Fruit fly (Drosophila melanogaster): ENCODE results near the gene Ykt6.

Gene Ykt6

DNA sequence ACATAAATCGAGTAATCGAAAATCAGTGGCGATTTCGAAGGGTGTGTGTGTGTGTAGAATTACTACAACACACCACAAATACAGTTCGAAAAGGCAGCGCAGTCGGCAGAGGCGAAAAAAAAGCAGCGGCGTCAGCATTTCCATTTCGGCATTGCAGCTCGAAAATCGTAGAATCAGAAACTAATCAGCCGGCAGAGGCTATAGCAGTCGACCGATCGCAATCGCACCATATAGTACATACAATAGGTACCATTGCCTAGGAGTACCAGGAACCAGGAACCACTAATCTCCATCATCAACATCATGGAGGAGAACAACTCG, 11.2 kb upstream of the Ykt6 start:
- TF ChIP-seq EcR (GFP tag; optimal IDR thresholded peaks at IDR 0.05) (no peak), rn (GFP tag; IDR thresholded peaks at IDR 0.05) (no peak), CG8301 (tag; optimal IDR thresholded peaks at IDR 0.05) (no peak), CG4496 (GFP tag; IDR thresholded peaks at IDR 0.05) (no peak), Pif1B (GFP tag; optimal IDR thresholded peaks at IDR 0.05) (no peak), CG10348 (GFP tag; IDR thresholded peaks at IDR 0.05) (no peak), CG14655 (GFP tag; optimal IDR thresholded peaks at IDR 0.05) (no peak), D1 (tag; optimal IDR thresholded peaks at IDR 0.05) (no peak), CG13204 (GFP tag; optimal IDR thresholded peaks at IDR 0.05) (no peak), CG9948 (tag; optimal IDR thresholded peaks at IDR 0.05) (no peak), CG8159 (tag; optimal IDR thresholded peaks at IDR 0.05) (no peak)

DNA sequence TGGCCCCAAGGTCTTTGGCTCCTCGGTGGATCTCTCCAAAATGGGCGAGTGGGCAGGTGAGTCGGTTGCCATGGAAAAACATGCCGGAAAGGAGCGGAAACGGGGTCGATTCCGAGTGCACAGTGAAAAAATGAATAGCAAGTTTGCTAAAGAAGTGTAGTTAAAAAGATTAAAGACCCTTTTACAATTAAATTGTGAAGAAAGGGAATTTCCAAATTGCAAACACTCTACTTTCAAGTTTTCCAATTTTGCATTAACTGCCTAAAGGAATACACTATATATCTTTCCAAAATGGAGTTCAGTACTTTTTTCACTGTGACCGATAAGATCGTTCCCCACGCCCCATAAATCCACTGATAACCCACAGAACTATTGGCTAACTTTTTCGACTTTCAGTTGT, 10.7 kb upstream of the Ykt6 start:
- TF ChIP-seq rn (GFP tag; IDR thresholded peaks at IDR 0.05) = no peak
- 0 out of 3 replicates have a peak, but pooled peaks have one; percentile 23 for TF ChIP-seq CG4496 (GFP tag; IDR thresholded peaks at IDR 0.05)

DNA sequence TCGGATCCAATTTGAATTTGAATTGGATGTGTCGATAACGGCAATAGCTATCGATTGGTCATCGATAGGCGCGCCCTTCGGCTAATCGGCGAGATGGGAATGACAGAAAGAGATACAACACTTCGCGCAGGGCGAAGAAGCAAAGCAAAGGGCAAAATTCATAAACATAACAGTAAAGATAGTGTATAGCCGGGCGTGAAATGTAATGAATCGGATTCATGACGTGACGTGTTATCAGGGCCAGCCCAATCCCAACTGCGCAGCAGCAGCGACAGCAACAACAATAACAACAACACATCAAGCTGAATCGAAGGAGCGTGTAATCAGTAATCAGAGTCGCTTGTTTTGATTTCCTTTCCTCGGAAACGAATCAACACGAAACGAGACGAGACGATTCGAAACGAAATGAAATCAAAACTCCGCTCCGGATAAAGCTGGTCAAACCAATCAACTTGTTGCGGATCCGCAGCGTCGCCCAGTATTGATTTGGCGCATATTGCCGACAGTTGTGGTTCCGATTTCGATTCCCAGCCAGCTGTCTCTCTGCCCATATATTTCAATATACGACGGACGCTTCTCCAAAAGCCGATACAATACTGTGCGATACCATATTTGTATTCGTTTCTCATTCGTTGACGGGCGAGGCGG, 8.1 kb upstream of the Ykt6 start, which contains the start of gene snz:
snz (plus strand) TSS at position 107 of the 648 bp plus-strand sequence.
- TF ChIP-seq EcR (GFP tag; optimal IDR thresholded peaks at IDR 0.05) = peak; percentile 4
- TF ChIP-seq CG10348 (GFP tag; IDR thresholded peaks at IDR 0.05) = no peak
- TF ChIP-seq rn (GFP tag; IDR thresholded peaks at IDR 0.05) = no peak
- TF ChIP-seq Ets98B (GFP tag; IDR thresholded peaks at IDR 0.05) = no peak; the same call in 1 of the 2 replicates

dm6 chrX:7923063-7923462, 2.9 kb downstream of the Ykt6 start:
- no peak for TF ChIP-seq gl (tag; optimal IDR thresholded peaks at IDR 0.05)
- peak; percentile 35; the same call in 1 of the 2 replicates for TF ChIP-seq CG32121 (GFP tag; IDR thresholded peaks at IDR 0.05)

- TF ChIP-seq gl (tag; optimal IDR thresholded peaks at IDR 0.05) (no peak), CG14655 (GFP tag; optimal IDR thresholded peaks at IDR 0.05) (no peak), CG10348 (GFP tag; IDR thresholded peaks at IDR 0.05) (no peak), CG8301 (tag; optimal IDR thresholded peaks at IDR 0.05) (no peak), EcR (GFP tag; optimal IDR thresholded peaks at IDR 0.05) (no peak), rn (GFP tag; IDR thresholded peaks at IDR 0.05) (no peak), CG12605 (GFP tag; IDR thresholded peaks at IDR 0.05) (no peak), D1 (tag; optimal IDR thresholded peaks at IDR 0.05) (no peak), Snoo (tag; optimal IDR thresholded peaks at IDR 0.05) (no peak), CG9948 (tag; optimal IDR thresholded peaks at IDR 0.05) (no peak), Pif1B (GFP tag; optimal IDR thresholded peaks at IDR 0.05) (no peak), CG15710 (tag; optimal IDR thresholded peaks at IDR 0.05) (no peak), Ets98B (GFP tag; IDR thresholded peaks at IDR 0.05) (no peak), Pif1A (GFP tag; optimal IDR thresholded peaks at IDR 0.05) (no peak), CG32121 (GFP tag; IDR thresholded peaks at IDR 0.05) (no peak), fd96Ca (GFP tag; IDR thresholded peaks at IDR 0.05) (no peak), CG13204 (GFP tag; optimal IDR thresholded peaks at IDR 0.05) (no peak), CG34367 (tag; optimal IDR thresholded peaks at IDR 0.05) (no peak)
Measured at dm6 chrX:7924913-7925312, 4.7 kb downstream of the Ykt6 start.

DNA sequence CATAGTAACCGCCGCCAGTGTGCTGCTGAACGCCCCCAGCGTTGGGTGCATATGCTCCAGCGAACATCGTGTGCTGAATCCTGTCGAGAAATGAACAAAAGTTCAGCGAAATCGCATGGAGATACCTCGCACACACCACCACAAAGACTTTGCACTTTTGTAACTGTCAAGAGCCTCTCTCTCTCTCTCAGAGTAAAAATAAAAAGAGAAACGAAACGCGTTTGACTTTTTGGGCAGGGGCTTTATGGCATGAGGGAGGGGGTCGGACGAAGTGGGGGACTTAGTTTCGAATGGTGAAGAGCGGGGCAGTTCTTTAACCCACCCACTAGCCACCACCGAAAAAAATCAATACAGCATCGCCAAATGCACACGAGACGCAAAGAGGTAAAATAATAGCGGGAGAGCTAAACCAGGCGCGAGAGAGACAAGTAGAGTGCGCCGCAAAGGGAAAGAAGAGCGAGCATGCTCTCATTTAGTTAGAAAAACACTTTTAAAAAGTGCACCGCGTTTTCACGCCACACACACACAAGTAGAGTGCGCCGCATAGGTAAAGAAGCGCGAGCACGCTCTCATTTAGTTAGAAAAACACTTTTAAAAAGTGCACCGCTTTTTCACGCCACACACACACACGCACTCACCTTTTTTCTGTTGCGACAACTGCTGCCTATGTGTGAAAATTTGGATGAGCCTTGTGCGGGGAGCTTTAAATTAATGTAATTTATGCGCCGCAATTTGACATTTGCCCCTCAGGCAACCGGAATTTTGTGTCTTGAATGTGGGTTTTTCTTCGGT, 10.2 kb downstream of the Ykt6 start:
- TF ChIP-seq Snoo (tag; optimal IDR thresholded peaks at IDR 0.05) (peak; percentile 5), CG32121 (GFP tag; IDR thresholded peaks at IDR 0.05) (0 out of 2 replicates have a peak, but pooled peaks have one; percentile 34), EcR (GFP tag; optimal IDR thresholded peaks at IDR 0.05) (peak; percentile 40), CG8301 (tag; optimal IDR thresholded peaks at IDR 0.05) (peak; percentile 20), rn (GFP tag; IDR thresholded peaks at IDR 0.05) (no peak), CG12605 (GFP tag; IDR thresholded peaks at IDR 0.05) (peak; percentile 40; the same call in 1 of the 2 replicates)

DNA sequence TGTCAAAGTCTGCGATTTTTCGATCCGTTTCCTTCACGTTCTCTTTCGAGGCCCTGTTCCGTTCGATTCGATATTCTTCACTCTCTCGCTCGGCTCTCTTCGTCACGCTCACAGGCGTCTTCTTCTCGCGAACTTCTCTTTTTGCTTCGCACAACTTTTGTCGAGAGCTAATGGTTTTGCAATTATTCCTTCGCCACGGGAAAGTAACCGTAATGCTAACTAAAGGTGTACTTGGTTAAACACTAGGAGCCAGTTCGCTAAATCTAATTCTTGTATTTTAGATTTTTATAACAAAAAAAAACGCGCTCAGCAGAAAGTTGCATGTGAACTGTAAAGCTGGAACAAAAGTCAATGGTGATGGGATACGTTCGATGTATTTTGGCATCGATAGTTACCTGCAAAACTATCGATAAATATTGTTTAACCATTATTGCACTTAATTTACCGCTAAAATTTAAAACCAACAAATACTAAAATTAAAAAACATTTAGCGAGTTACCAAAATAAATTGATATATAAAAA, 10.9 kb downstream of the Ykt6 start, which contains the start of gene mahe:
mahe (minus strand) TSS at position 355 of the 522 bp plus-strand sequence.
- TF ChIP-seq CG14655 (GFP tag; optimal IDR thresholded peaks at IDR 0.05) = no peak
- TF ChIP-seq EcR (GFP tag; optimal IDR thresholded peaks at IDR 0.05) = no peak
- peak; percentile 31; the same call in 1 of the 2 replicates for TF ChIP-seq CG12605 (GFP tag; IDR thresholded peaks at IDR 0.05)
- no peak for TF ChIP-seq D1 (tag; optimal IDR thresholded peaks at IDR 0.05)
- peak; percentile 25; the same call in 1 of the 2 replicates for TF ChIP-seq CG32121 (GFP tag; IDR thresholded peaks at IDR 0.05)
- no peak for TF ChIP-seq CG17806 (tag; optimal IDR thresholded peaks at IDR 0.05)
- TF ChIP-seq CG8301 (tag; optimal IDR thresholded peaks at IDR 0.05) = no peak
- no peak for TF ChIP-seq CG8159 (tag; optimal IDR thresholded peaks at IDR 0.05)
- no peak for TF ChIP-seq gl (tag; optimal IDR thresholded peaks at IDR 0.05)
- no peak for TF ChIP-seq fd96Ca (GFP tag; IDR thresholded peaks at IDR 0.05)
- TF ChIP-seq CG15710 (tag; optimal IDR thresholded peaks at IDR 0.05) = no peak
- no peak for TF ChIP-seq CG10348 (GFP tag; IDR thresholded peaks at IDR 0.05)
- no peak for TF ChIP-seq Pif1A (GFP tag; optimal IDR thresholded peaks at IDR 0.05)
- no peak for TF ChIP-seq CG34367 (tag; optimal IDR thresholded peaks at IDR 0.05)
- TF ChIP-seq Snoo (tag; optimal IDR thresholded peaks at IDR 0.05) = no peak
- TF ChIP-seq CG9948 (tag; optimal IDR thresholded peaks at IDR 0.05) = no peak
- TF ChIP-seq CG4496 (GFP tag; IDR thresholded peaks at IDR 0.05) = no peak
- TF ChIP-seq Pif1B (GFP tag; optimal IDR thresholded peaks at IDR 0.05) = peak; percentile 0
- 0 out of 2 replicates have a peak, but pooled peaks have one; percentile 4 for TF ChIP-seq Ets98B (GFP tag; IDR thresholded peaks at IDR 0.05)
- no peak for TF ChIP-seq rn (GFP tag; IDR thresholded peaks at IDR 0.05)
- TF ChIP-seq CG13204 (GFP tag; optimal IDR thresholded peaks at IDR 0.05) = no peak
